Worm (Caenorhabditis elegans) whole organism, L1 larva: ENCODE data around the gene tbce-1.

ENCODE experiments used
- aha-1 ChIP-seq: fragments of 150-350 bp; optimal IDR thresholded peaks from 2 replicates; lab custom pipeline; 2014; ENCODE audit warnings: missing biosample characterization, missing genetic modification characterization
- ceh-82 ChIP-seq, 3 experiments: fragments of 150-350 bp in 1 of 3; sonication (generic microtip) in 2 of 3; optimal IDR thresholded peaks; 2 replicates each; lab custom pipeline; 2014 to 2017; ENCODE audit warnings: missing biosample characterization in 3 of 3, missing genetic modification characterization in 3 of 3
- dpl-1 ChIP-seq, 3 experiments: fragments of 150-350 bp in 2 of 3; sonication (generic microtip) in 1 of 3; optimal IDR thresholded peaks; 2 replicates each; lab custom pipeline; 2014 to 2017; ENCODE audit warnings: missing biosample characterization in 3 of 3, missing genetic modification characterization in 3 of 3, missing genetic modification reagents in 3 of 3
- elt-3 ChIP-seq, 6 experiments: fragments of 150-350 bp in 1 of 6; sonication (generic microtip); optimal IDR thresholded peaks; 2 replicates each; lab custom pipeline; 2017 to 2018; ENCODE audit warnings: missing biosample characterization in 6 of 6, missing genetic modification characterization in 6 of 6, inconsistent platforms in 1 of 6
- fkh-10 ChIP-seq: sonication (generic microtip); optimal IDR thresholded peaks from 2 replicates; lab custom pipeline; 2017; ENCODE audit warnings: missing biosample characterization, missing genetic modification reagents, missing genetic modification characterization
- jun-1 ChIP-seq: fragments of 150-350 bp; optimal IDR thresholded peaks from 2 replicates; lab custom pipeline; 2014; ENCODE audit warnings: missing biosample characterization, missing genetic modification reagents, missing genetic modification characterization
- nhr-12 ChIP-seq: sonication (generic microtip); optimal IDR thresholded peaks from 2 replicates; lab custom pipeline; 2017; ENCODE audit warnings: missing biosample characterization, missing genetic modification characterization
- nhr-237 ChIP-seq: fragments of 150-350 bp; optimal IDR thresholded peaks from 2 replicates; lab custom pipeline; 2014; ENCODE audit warnings: missing biosample characterization, missing genetic modification characterization
- pqm-1 ChIP-seq: sonication (generic microtip); optimal IDR thresholded peaks from 3 replicates; lab custom pipeline; 2017; ENCODE audit warnings: missing biosample characterization, missing genetic modification characterization
- ztf-11 ChIP-seq, 2 experiments: sonication (generic microtip); optimal IDR thresholded peaks; 2 replicates each; lab custom pipeline; 2016 to 2017; ENCODE audit warnings: missing genetic modification characterization in 2 of 2, missing biosample characterization in 1 of 2, missing compliant biosample characterization in 1 of 2

DNA sequence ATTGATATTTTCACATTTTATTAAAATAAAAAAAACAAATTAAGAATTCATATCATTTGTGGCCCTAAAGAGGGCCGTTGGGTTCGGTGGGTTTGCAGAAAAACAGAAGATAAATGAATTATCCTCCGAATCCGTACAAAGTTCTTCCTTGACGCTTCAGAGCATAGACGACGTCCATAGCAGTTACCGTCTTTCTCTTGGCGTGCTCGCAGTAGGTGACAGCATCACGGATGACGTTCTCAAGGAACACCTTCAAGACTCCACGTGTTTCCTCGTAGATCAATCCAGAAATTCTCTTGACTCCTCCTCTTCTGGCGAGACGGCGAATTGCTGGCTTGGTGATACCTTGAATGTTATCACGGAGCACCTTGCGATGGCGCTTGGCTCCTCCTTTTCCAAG is 39.1 kb downstream of the tbce-1 start:
- TF ChIP-seq pqm-1 (no peak), aha-1 (tag; lab: Kevin White, UChicago) (no peak), ztf-11 (tag; optimal IDR thresholded peaks at IDR 0.05; lab: Kevin White, UChicago) (no peak), dpl-1 (GFP tag; optimal IDR thresholded peaks at IDR 0.05; lab: Kevin White, UChicago) (no peak), jun-1 (no peak), ceh-82 (tag; optimal IDR thresholded peaks at IDR 0.05; lab: Kevin White, UChicago) (no peak), fkh-10 (GFP tag; lab: Kevin White, UChicago) (no peak), nhr-12 (tag; lab: Kevin White, UChicago) (no peak), elt-3 (tag; optimal IDR thresholded peaks at IDR 0.05; lab: Kevin White, UChicago) (no peak), nhr-237 (no peak)
